Fruit fly (Drosophila melanogaster): Measurements from ENCODE around the gene Myt1.

Myt1 gene

DNA sequence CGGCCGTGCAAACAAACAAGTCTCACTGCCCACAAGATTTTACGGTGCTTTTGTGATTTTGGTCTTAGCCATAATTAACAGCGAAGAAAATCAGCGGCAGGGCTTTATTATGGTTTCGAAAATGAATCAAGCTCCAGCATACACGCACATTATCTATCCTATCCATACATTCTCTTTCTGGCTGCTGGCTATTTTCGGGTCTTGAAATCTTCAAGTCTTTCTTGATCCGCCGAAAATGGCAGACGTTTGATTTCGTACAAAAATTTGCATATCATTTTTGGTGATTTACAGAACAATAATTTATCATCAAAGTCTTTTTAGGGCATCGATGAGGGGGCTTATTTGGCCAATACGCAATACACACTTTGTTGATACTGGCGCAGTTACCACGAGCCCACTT is 9.4 kb upstream of the Myt1 start:
- TF ChIP-seq wek (GFP tag; optimal IDR thresholded peaks at IDR 0.05) = no peak
- TF ChIP-seq CG7987 (GFP tag; optimal IDR thresholded peaks at IDR 0.05) = no peak
- peak; percentile 27 for TF ChIP-seq CG12769 (tag; optimal IDR thresholded peaks at IDR 0.05)
- no peak for TF ChIP-seq ERR (GFP tag; optimal IDR thresholded peaks at IDR 0.05)
- no peak for TF ChIP-seq B-H1 (GFP tag; IDR thresholded peaks at IDR 0.05)
- TF ChIP-seq CG13624 (GFP tag; optimal IDR thresholded peaks at IDR 0.05) = peak; percentile 31
- no peak for TF ChIP-seq CG11723 (GFP tag; optimal IDR thresholded peaks at IDR 0.05)
- TF ChIP-seq CG5180 (GFP tag; optimal IDR thresholded peaks at IDR 0.05) = no peak
- TF ChIP-seq pnt (GFP tag; optimal IDR thresholded peaks at IDR 0.05) = no peak
- TF ChIP-seq tx (GFP tag; optimal IDR thresholded peaks at IDR 0.05) = no peak
- TF ChIP-seq chinmo (GFP tag; IDR thresholded peaks at IDR 0.05; ENCODE audit: partially characterized antibody) = 0 out of 4 replicates have a peak, but pooled peaks have one; percentile 8
- no peak for TF ChIP-seq CG18262 (tag; optimal IDR thresholded peaks at IDR 0.05)
- TF ChIP-seq zfh1 (GFP tag; IDR thresholded peaks at IDR 0.05) = no peak
- TF ChIP-seq aop (GFP tag; IDR thresholded peaks at IDR 0.05) = no peak
- no peak for TF ChIP-seq inv (GFP tag; IDR thresholded peaks at IDR 0.05; ENCODE audit: partially characterized antibody)
- TF ChIP-seq emc (GFP tag; optimal IDR thresholded peaks at IDR 0.05) = no peak
- TF ChIP-seq CG13894 (tag; optimal IDR thresholded peaks at IDR 0.05) = peak; percentile 90

- no peak for TF ChIP-seq ATbp (GFP tag; optimal IDR thresholded peaks at IDR 0.05)
- no peak for TF ChIP-seq Usf (GFP tag; optimal IDR thresholded peaks at IDR 0.05)
- TF ChIP-seq sqz (GFP tag; optimal IDR thresholded peaks at IDR 0.05) = no peak
- TF ChIP-seq abd-A (tag; optimal IDR thresholded peaks at IDR 0.05) = peak; percentile 52
- peak; percentile 36; the same call in 1 of the 2 replicates for TF ChIP-seq vvl (GFP tag; IDR thresholded peaks at IDR 0.05)
- TF ChIP-seq fd102C (GFP tag; optimal IDR thresholded peaks at IDR 0.05) = no peak
- TF ChIP-seq sr (GFP tag; IDR thresholded peaks at IDR 0.05) = peak; percentile 82
- peak; percentile 44 for TF ChIP-seq CG15479 (GFP tag; optimal IDR thresholded peaks at IDR 0.05)
- TF ChIP-seq Spps (tag; optimal IDR thresholded peaks at IDR 0.05) = no peak
- peak; percentile 84 for TF ChIP-seq Awh (GFP tag; IDR thresholded peaks at IDR 0.05)
- TF ChIP-seq CG17359 (tag; optimal IDR thresholded peaks at IDR 0.05) = no peak
- TF ChIP-seq NC2β (GFP tag; optimal IDR thresholded peaks at IDR 0.05) = no peak
- TF ChIP-seq ERR (GFP tag; optimal IDR thresholded peaks at IDR 0.05) = no peak
Observed at dm6 chr3L:5787476-5787875, 8.1 kb upstream of the Myt1 start.

DNA sequence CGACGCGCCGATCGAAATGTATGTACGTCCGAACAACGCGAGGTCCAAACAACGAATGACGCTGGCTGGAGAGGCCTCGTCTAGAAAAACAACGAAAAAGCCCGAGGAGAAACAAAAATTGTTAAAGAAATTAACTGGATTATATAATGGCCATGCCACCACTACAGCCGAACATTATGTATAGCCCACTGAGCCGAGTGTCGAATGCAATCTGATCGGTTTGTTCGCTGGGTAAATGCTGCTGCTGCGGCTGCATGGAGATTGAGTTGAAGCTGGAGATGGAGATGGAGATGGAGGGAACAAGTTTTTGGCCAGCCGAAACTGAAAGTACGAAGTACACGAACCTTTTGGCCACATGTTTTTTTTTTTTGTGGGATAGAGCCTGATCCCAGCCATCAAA is 7.2 kb upstream of the Myt1 start, which contains the start of gene Cralbp:
Gene Cralbp, minus strand, starts transcription at position 115 of the 400 bp plus-strand sequence.
- TF ChIP-seq CG12219 (GFP tag; optimal IDR thresholded peaks at IDR 0.05) (no peak), Drgx (GFP tag; IDR thresholded peaks at IDR 0.05) (0 out of 2 replicates have a peak, but pooled peaks have one; percentile 22), oc (tag; optimal IDR thresholded peaks at IDR 0.05) (peak; percentile 45), Deaf1 (tag; optimal IDR thresholded peaks at IDR 0.05) (peak; percentile 77), Med (GFP tag) (peak; percentile 45), chinmo (GFP tag; IDR thresholded peaks at IDR 0.05; ENCODE audit: partially characterized antibody) (0 out of 4 replicates have a peak, but pooled peaks have one; percentile 71), Pdp1 (GFP tag; optimal IDR thresholded peaks at IDR 0.05) (peak in 1 of 2 experiments; percentile 89), Ets65A (GFP tag) (peak; percentile 69), Sry-δ (GFP tag; optimal IDR thresholded peaks at IDR 0.05) (no peak), sqz (GFP tag; optimal IDR thresholded peaks at IDR 0.05) (peak; percentile 30), Xrp1 (GFP tag; IDR thresholded peaks at IDR 0.05) (no peak), CG12769 (tag; optimal IDR thresholded peaks at IDR 0.05) (peak; percentile 38), CG5180 (GFP tag; optimal IDR thresholded peaks at IDR 0.05) (peak; percentile 16), Blimp-1 (GFP tag; optimal IDR thresholded peaks at IDR 0.05) (peak; percentile 54)

All from whole organism, embryonic.